Worm (Caenorhabditis elegans) whole organism, mixed stage, embryonic: Measurements from ENCODE around the gene T10B10.4.

Source experiments
- M03D4.4 ChIP-seq: sonication (generic microtip); optimal IDR thresholded peaks from 2 replicates; lab custom pipeline; 2017; ENCODE audit warnings: mild to moderate bottlenecking, missing genetic modification characterization, missing compliant biosample characterization
- bed-3 ChIP-seq: fragments of 200-800 bp; sonication (Bioruptor generic); optimal IDR thresholded peaks from 3 replicates; lab custom pipeline; 2018; ENCODE audit warnings: mild to moderate bottlenecking, missing genetic modification characterization, moderate library complexity, missing compliant biosample characterization
- blmp-1 ChIP-seq: fragments of 150-350 bp; optimal IDR thresholded peaks from 2 replicates; lab custom pipeline; 2014; ENCODE audit warnings: missing biosample characterization, missing genetic modification characterization
- ceh-39 ChIP-seq: fragments of 150-350 bp; optimal IDR thresholded peaks from 2 replicates; lab custom pipeline; 2014; ENCODE audit warnings: missing biosample characterization, missing genetic modification characterization
- ceh-43 ChIP-seq: fragments of 200-800 bp; sonication (Bioruptor generic); optimal IDR thresholded peaks from 2 replicates; lab custom pipeline; 2018; ENCODE audit warnings: mild to moderate bottlenecking, missing genetic modification characterization, moderate library complexity, missing compliant biosample characterization
- ceh-83 ChIP-seq: fragments of 200-800 bp; sonication (Bioruptor generic); optimal IDR thresholded peaks from 2 replicates; lab custom pipeline; 2018; ENCODE audit warnings: mild to moderate bottlenecking, missing genetic modification characterization, missing compliant biosample characterization
- ces-1 ChIP-seq: fragments of 150-350 bp; optimal IDR thresholded peaks from 2 replicates; lab custom pipeline; 2014; ENCODE audit warnings: missing biosample characterization, missing genetic modification reagents, missing genetic modification characterization
- cnd-1 ChIP-seq: fragments of 200-800 bp; sonication (Bioruptor generic); optimal IDR thresholded peaks from 2 replicates; lab custom pipeline; 2018; ENCODE audit warnings: mild to moderate bottlenecking, missing genetic modification characterization, missing compliant biosample characterization
- drap-1 ChIP-seq: fragments of 200-800 bp; sonication (Bioruptor generic); optimal IDR thresholded peaks from 3 replicates; lab custom pipeline; 2018; ENCODE audit warnings: mild to moderate bottlenecking, missing genetic modification characterization, missing compliant biosample characterization
- elt-1 ChIP-seq: sonication (generic microtip); optimal IDR thresholded peaks from 2 replicates; lab custom pipeline; 2017; ENCODE audit warnings: missing genetic modification characterization, mild to moderate bottlenecking, missing compliant biosample characterization, antibody characterized with exemption, moderate library complexity, borderline replicate concordance; ENCODE audit not compliant: insufficient read depth
- elt-3 ChIP-seq: fragments of 150-350 bp; optimal IDR thresholded peaks from 2 replicates; lab custom pipeline; 2014; ENCODE audit warnings: missing biosample characterization, missing genetic modification characterization
- flh-1 ChIP-seq: fragments of 200-800 bp; sonication (Bioruptor generic); optimal IDR thresholded peaks from 2 replicates; lab custom pipeline; 2018; ENCODE audit warnings: mild to moderate bottlenecking, missing genetic modification characterization, moderate library complexity, missing compliant biosample characterization
- ham-2 ChIP-seq: fragments of 200-800 bp; sonication (Bioruptor generic); optimal IDR thresholded peaks from 2 replicates; lab custom pipeline; 2018; ENCODE audit warnings: mild to moderate bottlenecking, missing genetic modification characterization, missing compliant biosample characterization
- hlh-1 ChIP-seq: fragments of 150-350 bp; optimal IDR thresholded peaks from 2 replicates; lab custom pipeline; 2014; ENCODE audit warnings: missing biosample characterization, missing genetic modification reagents, missing genetic modification characterization
- lin-13 ChIP-seq: fragments of 150-350 bp; optimal IDR thresholded peaks from 2 replicates; lab custom pipeline; 2014; ENCODE audit warnings: missing biosample characterization, missing genetic modification characterization
- lin-32 ChIP-seq: fragments of 200-800 bp; sonication (Bioruptor generic); optimal IDR thresholded peaks from 2 replicates; lab custom pipeline; 2018; ENCODE audit warnings: mild to moderate bottlenecking, missing genetic modification characterization, missing compliant biosample characterization
- lsy-2 ChIP-seq: fragments of 150-350 bp; optimal IDR thresholded peaks from 2 replicates; lab custom pipeline; 2014; ENCODE audit warnings: missing biosample characterization, missing genetic modification characterization
- mab-5 ChIP-seq: fragments of 150-350 bp; optimal IDR thresholded peaks from 2 replicates; lab custom pipeline; 2014; ENCODE audit warnings: missing biosample characterization, missing genetic modification characterization
- mep-1 ChIP-seq: fragments of 150-350 bp; optimal IDR thresholded peaks from 2 replicates; lab custom pipeline; 2017; ENCODE audit warnings: missing biosample characterization, missing genetic modification reagents, missing genetic modification characterization, inconsistent platforms
- mls-2 ChIP-seq: sonication (generic microtip); optimal IDR thresholded peaks from 2 replicates; lab custom pipeline; 2016; ENCODE audit warnings: mild to moderate bottlenecking, missing genetic modification characterization, moderate library complexity, missing compliant biosample characterization
- nhr-12 ChIP-seq: fragments of 150-350 bp; optimal IDR thresholded peaks from 2 replicates; lab custom pipeline; 2014; ENCODE audit warnings: missing biosample characterization, missing genetic modification characterization
- nhr-2 ChIP-seq: fragments of 150-350 bp; optimal IDR thresholded peaks from 2 replicates; lab custom pipeline; 2014; ENCODE audit warnings: missing biosample characterization, missing genetic modification characterization
- nhr-237 ChIP-seq: fragments of 150-350 bp; optimal IDR thresholded peaks from 2 replicates; lab custom pipeline; 2014; ENCODE audit warnings: missing biosample characterization, missing genetic modification characterization
- nhr-28 ChIP-seq: fragments of 150-350 bp; optimal IDR thresholded peaks from 2 replicates; lab custom pipeline; 2014; ENCODE audit warnings: missing biosample characterization, missing genetic modification characterization
- nhr-76 ChIP-seq: sonication (generic microtip); optimal IDR thresholded peaks from 2 replicates; lab custom pipeline; 2017; ENCODE audit warnings: missing biosample characterization, missing genetic modification characterization
- pha-4 ChIP-seq: fragments of 150-350 bp; optimal IDR thresholded peaks from 2 replicates; lab custom pipeline; 2018; ENCODE audit warnings: missing biosample characterization, missing genetic modification reagents, missing genetic modification characterization
- sem-2 ChIP-seq: fragments of 200-800 bp; sonication (Bioruptor generic); optimal IDR thresholded peaks from 2 replicates; lab custom pipeline; 2018; ENCODE audit warnings: mild to moderate bottlenecking, missing genetic modification characterization, missing compliant biosample characterization
- snpc-4 ChIP-seq: fragments of 150-350 bp; optimal IDR thresholded peaks from 2 replicates; lab custom pipeline; 2014; ENCODE audit warnings: missing biosample characterization, missing genetic modification characterization
- sptf-1 ChIP-seq: sonication (generic microtip); optimal IDR thresholded peaks from 2 replicates; lab custom pipeline; 2017; ENCODE audit warnings: mild to moderate bottlenecking, missing genetic modification characterization, moderate library complexity, missing compliant biosample characterization
- tbx-8 ChIP-seq: fragments of 200-800 bp; sonication (Bioruptor generic); optimal IDR thresholded peaks from 2 replicates; lab custom pipeline; 2018; ENCODE audit warnings: mild to moderate bottlenecking, missing genetic modification characterization, moderate library complexity, missing compliant biosample characterization
- unc-120 ChIP-seq: sonication (generic microtip); optimal IDR thresholded peaks from 2 replicates; lab custom pipeline; 2017; ENCODE audit warnings: missing genetic modification characterization, missing compliant biosample characterization; ENCODE audit not compliant: poor library complexity, severe bottlenecking
- unc-39 ChIP-seq: fragments of 150-350 bp; optimal IDR thresholded peaks from 2 replicates; lab custom pipeline; 2014; ENCODE audit warnings: missing biosample characterization, missing genetic modification characterization
- unc-62 ChIP-seq: fragments of 150-350 bp; optimal IDR thresholded peaks from 2 replicates; lab custom pipeline; 2014; ENCODE audit warnings: missing biosample characterization, missing genetic modification reagents, missing genetic modification characterization
- zip-8 ChIP-seq: fragments of 150-350 bp; optimal IDR thresholded peaks from 2 replicates; lab custom pipeline; 2014; ENCODE audit warnings: missing biosample characterization, missing genetic modification characterization
- ztf-11 ChIP-seq: fragments of 150-350 bp; optimal IDR thresholded peaks from 2 replicates; lab custom pipeline; 2014; ENCODE audit warnings: missing biosample characterization, missing genetic modification characterization

T10B10.4 gene

ce11 chrX:15168424-15168823 lies 21.5 kb upstream of the T10B10.4 start, which contains the start of gene ocr-3:
TSS of gene ocr-3 (plus strand) at chrX:15168724.
- TF ChIP-seq nhr-12 (tag; lab: Kevin White, UChicago) (no peak), blmp-1 (tag; lab: Kevin White, UChicago) (no peak), unc-39 (no peak), pha-4 (tag; lab: Kevin White, UChicago) (no peak), hlh-1 (no peak), zip-8 (no peak), M03D4.4 (no peak), sem-2 (GFP tag; lab: Kevin White, UChicago) (no peak), ces-1 (GFP tag; lab: Kevin White, UChicago) (no peak), unc-62 (GFP tag; lab: Kevin White, UChicago) (no peak), mls-2 (tag; lab: Kevin White, UChicago) (no peak), lsy-2 (tag; lab: Kevin White, UChicago) (no peak), nhr-2 (tag; lab: Kevin White, UChicago) (no peak), snpc-4 (no peak), cnd-1 (tag; lab: Kevin White, UChicago) (no peak), lin-32 (no peak)

ce11 chrX:15170958-15171357 lies 19.0 kb upstream of the T10B10.4 start:
- TF ChIP-seq ceh-39 (tag; lab: Kevin White, UChicago): no peak
- TF ChIP-seq M03D4.4: no peak
- no peak for TF ChIP-seq hlh-1
- no peak for TF ChIP-seq unc-62 (GFP tag; lab: Kevin White, UChicago)
- TF ChIP-seq cnd-1 (tag; lab: Kevin White, UChicago): no peak
- TF ChIP-seq ces-1 (GFP tag; lab: Kevin White, UChicago): no peak
- no peak for TF ChIP-seq mls-2 (tag; lab: Kevin White, UChicago)
- no peak for TF ChIP-seq tbx-8 (GFP tag; lab: Kevin White, UChicago)
- TF ChIP-seq pha-4 (tag; lab: Kevin White, UChicago): no peak
- TF ChIP-seq ceh-43 (GFP tag; lab: Kevin White, UChicago): no peak
- TF ChIP-seq zip-8: no peak
- TF ChIP-seq nhr-2 (tag; lab: Kevin White, UChicago): no peak
- no peak for TF ChIP-seq blmp-1 (tag; lab: Kevin White, UChicago)
- TF ChIP-seq lin-32: no peak
- TF ChIP-seq lsy-2 (tag; lab: Kevin White, UChicago): no peak
- no peak for TF ChIP-seq unc-120 (tag; lab: Kevin White, UChicago)
- no peak for TF ChIP-seq unc-39
- no peak for TF ChIP-seq snpc-4
- TF ChIP-seq, all 35 proteins: peak for 0

- TF ChIP-seq ham-2 (GFP tag; lab: Kevin White, UChicago): no peak
- TF ChIP-seq mep-1 (tag; lab: Kevin White, UChicago): peak; percentile 73
- TF ChIP-seq hlh-1: peak; percentile 38
- no peak for TF ChIP-seq nhr-28
- TF ChIP-seq drap-1 (GFP tag; lab: Kevin White, UChicago): peak; percentile 54
- TF ChIP-seq lsy-2 (tag; lab: Kevin White, UChicago): peak; percentile 56
- no peak for TF ChIP-seq unc-39
- TF ChIP-seq lin-32: no peak
- TF ChIP-seq mab-5: no peak
- no peak for TF ChIP-seq elt-3
- TF ChIP-seq ceh-83 (GFP tag; lab: Kevin White, UChicago): no peak
- TF ChIP-seq nhr-2 (tag; lab: Kevin White, UChicago): no peak
- TF ChIP-seq unc-120 (tag; lab: Kevin White, UChicago): peak; percentile 63
- no peak for TF ChIP-seq ceh-39 (tag; lab: Kevin White, UChicago)
- TF ChIP-seq nhr-76: no peak
- TF ChIP-seq pha-4 (tag; lab: Kevin White, UChicago): no peak
- no peak for TF ChIP-seq snpc-4
- no peak for TF ChIP-seq cnd-1 (tag; lab: Kevin White, UChicago)
- TF ChIP-seq nhr-12 (tag; lab: Kevin White, UChicago): no peak
- peak; percentile 36 for TF ChIP-seq bed-3 (GFP tag; lab: Kevin White, UChicago)
- peak; percentile 70 for TF ChIP-seq sptf-1
- TF ChIP-seq tbx-8 (GFP tag; lab: Kevin White, UChicago): no peak
- TF ChIP-seq zip-8: no peak
- peak; percentile 19 for TF ChIP-seq mls-2 (tag; lab: Kevin White, UChicago)
- TF ChIP-seq lin-13: peak; percentile 67
- peak; percentile 45 for TF ChIP-seq nhr-237
- TF ChIP-seq unc-62 (GFP tag; lab: Kevin White, UChicago): peak; percentile 1
- no peak for TF ChIP-seq flh-1
- TF ChIP-seq ceh-43 (GFP tag; lab: Kevin White, UChicago): peak; percentile 15
- TF ChIP-seq elt-1 (tag; lab: Kevin White, UChicago): no peak
- TF ChIP-seq blmp-1 (tag; lab: Kevin White, UChicago): no peak
- no peak for TF ChIP-seq sem-2 (GFP tag; lab: Kevin White, UChicago)
- peak; percentile 57 for TF ChIP-seq M03D4.4
- no peak for TF ChIP-seq ztf-11 (tag; lab: Kevin White, UChicago)
- TF ChIP-seq ces-1 (GFP tag; lab: Kevin White, UChicago): no peak
These were observed 16.5 kb upstream of the T10B10.4 start, which contains the start of gene ucr-2.2 for ce11 chrX:15173303-15173904. TSS of gene ucr-2.2 (plus strand) at chrX:15173904.
